Fruit fly (Drosophila melanogaster) whole organism, embryonic: ENCODE data around the gene CG6296.

Source experiments
- Blimp-1 ChIP-seq: fragments of 200-800 bp; sonication (Bioruptor generic); optimal IDR thresholded peaks from 3 replicates; lab custom pipeline; 2018; ENCODE audit warnings: missing biosample characterization, missing genetic modification characterization, mild to moderate bottlenecking, moderate library complexity, missing genetic modification reagents
- CG10267 ChIP-seq: fragments of 200-800 bp; sonication (Bioruptor generic); optimal IDR thresholded peaks from 2 replicates; lab custom pipeline; 2018; ENCODE audit warnings: missing biosample characterization, mild to moderate bottlenecking, missing genetic modification characterization, moderate library complexity
- CG10654 ChIP-seq: fragments of 200-800 bp; sonication (Bioruptor generic); optimal IDR thresholded peaks from 2 replicates; lab custom pipeline; 2016; ENCODE audit warnings: missing biosample characterization, missing genetic modification characterization
- CG11093 ChIP-seq: fragments of 200-800 bp; sonication (Bioruptor generic); IDR thresholded peaks from 3 replicates; pipeline ENCODE4 v1.3.6; 2022; ENCODE audit warnings: missing biosample characterization, missing genetic modification characterization
- CG12236 ChIP-seq: fragments of 200-800 bp; sonication (Bioruptor generic); optimal IDR thresholded peaks from 2 replicates; lab custom pipeline; 2016; ENCODE audit warnings: missing biosample characterization, missing genetic modification characterization
- CG12744 ChIP-seq: fragments of 200-800 bp; sonication (Bioruptor generic); optimal IDR thresholded peaks from 2 replicates; lab custom pipeline; 2016; ENCODE audit warnings: missing biosample characterization, missing genetic modification characterization
- CG13296 ChIP-seq: fragments of 200-800 bp; sonication (Bioruptor generic); optimal IDR thresholded peaks from 3 replicates; lab custom pipeline; 2018; ENCODE audit warnings: missing biosample characterization, mild to moderate bottlenecking, missing genetic modification characterization
- CG13424 ChIP-seq: fragments of 200-800 bp; sonication (Bioruptor generic); optimal IDR thresholded peaks from 2 replicates; lab custom pipeline; 2019; ENCODE audit warnings: missing biosample characterization, mild to moderate bottlenecking, missing genetic modification characterization, moderate library complexity
- CG15073 ChIP-seq: fragments of 200-800 bp; sonication (Bioruptor generic); optimal IDR thresholded peaks from 2 replicates; lab custom pipeline; 2016; ENCODE audit warnings: missing biosample characterization, missing genetic modification characterization
- CG16779 ChIP-seq: fragments of 200-800 bp; sonication (Bioruptor generic); IDR thresholded peaks from 2 replicates; pipeline ENCODE4 v1.3.6; 2022; ENCODE audit warnings: missing biosample characterization, missing genetic modification characterization
- CG17359 ChIP-seq: fragments of 200-800 bp; sonication (Bioruptor generic); optimal IDR thresholded peaks from 3 replicates; lab custom pipeline; 2018; ENCODE audit warnings: missing biosample characterization, mild to moderate bottlenecking, missing genetic modification characterization, moderate library complexity
- CG17361 ChIP-seq: fragments of 200-800 bp; sonication (Bioruptor generic); IDR thresholded peaks from 3 replicates; pipeline ENCODE4 v1.3.6; 2022; ENCODE audit warnings: missing biosample characterization, missing genetic modification characterization
- CG3065 ChIP-seq: fragments of 200-800 bp; sonication (Bioruptor generic); optimal IDR thresholded peaks from 2 replicates; lab custom pipeline; 2016; ENCODE audit warnings: missing biosample characterization, missing genetic modification characterization
- CG31365 ChIP-seq: fragments of 200-800 bp; sonication (Bioruptor generic); optimal IDR thresholded peaks from 2 replicates; lab custom pipeline; 2018; ENCODE audit warnings: missing biosample characterization, mild to moderate bottlenecking, missing genetic modification characterization
- CG32767 ChIP-seq: fragments of 200-800 bp; sonication (Bioruptor generic); IDR thresholded peaks from 2 replicates; pipeline ENCODE4 v1.3.6; 2022; ENCODE audit warnings: missing biosample characterization, missing genetic modification characterization
- CG32772 ChIP-seq: fragments of 200-800 bp; sonication (Bioruptor generic); IDR thresholded peaks from 2 replicates; pipeline ENCODE4 v1.3.6; 2022; ENCODE audit warnings: missing biosample characterization, missing genetic modification characterization
- CG3281 ChIP-seq: fragments of 200-800 bp; sonication (Bioruptor generic); optimal IDR thresholded peaks from 3 replicates; lab custom pipeline; 2017; ENCODE audit warnings: missing biosample characterization, mild to moderate bottlenecking, missing genetic modification characterization
- CG33557 ChIP-seq: fragments of 200-800 bp; sonication (Bioruptor generic); optimal IDR thresholded peaks from 2 replicates; lab custom pipeline; 2019; ENCODE audit warnings: missing biosample characterization, mild to moderate bottlenecking, missing genetic modification characterization, moderate library complexity
- CG34422 ChIP-seq: fragments of 200-800 bp; sonication (Bioruptor generic); IDR thresholded peaks from 3 replicates; pipeline ENCODE4 v1.3.6; 2022; ENCODE audit warnings: missing biosample characterization, missing genetic modification characterization
- CG3726 ChIP-seq: fragments of 200-800 bp; sonication (Bioruptor generic); IDR thresholded peaks from 3 replicates; pipeline ENCODE4, ENCODE4 v1.3.6; 2022; ENCODE audit warnings: missing biosample characterization, missing genetic modification characterization
- CG3838 ChIP-seq: fragments of 200-800 bp; sonication (Bioruptor generic); optimal IDR thresholded peaks from 3 replicates; lab custom pipeline; 2016; ENCODE audit warnings: missing biosample characterization, missing genetic modification characterization
- CG4820 ChIP-seq: fragments of 200-800 bp; sonication (Bioruptor generic); optimal IDR thresholded peaks from 3 replicates; lab custom pipeline; 2016; ENCODE audit warnings: missing biosample characterization, missing genetic modification characterization
- CG6254 ChIP-seq: fragments of 200-800 bp; sonication (Bioruptor generic); optimal IDR thresholded peaks from 3 replicates; lab custom pipeline; 2017; ENCODE audit warnings: mild to moderate bottlenecking, missing biosample characterization, missing genetic modification reagents, missing genetic modification characterization
- CG7372 ChIP-seq: fragments of 200-800 bp; sonication (Bioruptor generic); IDR thresholded peaks from 2 replicates; pipeline ENCODE4 v1.3.6; 2022; ENCODE audit warnings: missing biosample characterization, missing genetic modification characterization
- CG7786 ChIP-seq: fragments of 200-800 bp; sonication (Bioruptor generic); optimal IDR thresholded peaks from 2 replicates; lab custom pipeline; 2016; ENCODE audit warnings: missing biosample characterization, missing genetic modification characterization
- Fer3 ChIP-seq: fragments of 200-800 bp; sonication (Bioruptor generic); optimal IDR thresholded peaks from 2 replicates; lab custom pipeline; 2018; ENCODE audit warnings: missing biosample characterization, mild to moderate bottlenecking, missing genetic modification characterization, moderate library complexity
- Gsc ChIP-seq: fragments of 200-800 bp; sonication (Bioruptor generic); IDR thresholded peaks from 2 replicates; pipeline ENCODE4 v1.3.6; 2022; ENCODE audit warnings: missing biosample characterization, missing genetic modification characterization
- HLHmδ ChIP-seq: fragments of 200-800 bp; sonication (Bioruptor generic); optimal IDR thresholded peaks from 2 replicates; lab custom pipeline; 2018; ENCODE audit warnings: missing biosample characterization, mild to moderate bottlenecking, missing genetic modification characterization, moderate library complexity
- Lhr ChIP-seq: fragments of 200-800 bp; sonication (Bioruptor generic); optimal IDR thresholded peaks from 3 replicates; lab custom pipeline; 2017; ENCODE audit warnings: mild to moderate bottlenecking, missing biosample characterization, missing genetic modification reagents, missing genetic modification characterization
- Mrtf ChIP-seq: fragments of 200-800 bp; sonication (Bioruptor generic); IDR thresholded peaks from 3 replicates; pipeline ENCODE4 v1.3.6; 2022; ENCODE audit warnings: missing biosample characterization, missing genetic modification characterization
- NC2β ChIP-seq: fragments of 200-800 bp; sonication (Bioruptor generic); optimal IDR thresholded peaks from 2 replicates; lab custom pipeline; 2016; ENCODE audit warnings: missing biosample characterization, missing genetic modification characterization
- Nf-YC ChIP-seq: fragments of 200-800 bp; optimal IDR thresholded peaks from 3 replicates; lab custom pipeline; 2019; ENCODE audit warnings: missing biosample characterization, mild to moderate bottlenecking, missing genetic modification characterization, moderate library complexity
- Optix ChIP-seq: fragments of 200-800 bp; sonication (Bioruptor generic); IDR thresholded peaks from 3 replicates; pipeline ENCODE4 v1.3.6; 2022; ENCODE audit warnings: missing biosample characterization, missing genetic modification characterization
- Poxn ChIP-seq: fragments of 200-800 bp; sonication (Bioruptor generic); IDR thresholded peaks from 2 replicates; pipeline ENCODE4 v1.3.6; 2022; ENCODE audit warnings: missing biosample characterization, missing genetic modification characterization
- Sox100B ChIP-seq: fragments of 200-800 bp; sonication (Bioruptor generic); optimal IDR thresholded peaks from 3 replicates; lab custom pipeline; 2018; ENCODE audit warnings: missing biosample characterization, mild to moderate bottlenecking, missing genetic modification characterization
- Stat92E ChIP-seq, 3 experiments: fragments of >200 bp in 2 of 3; fragments of 200-800 bp in 1 of 3; sonication (Bioruptor generic) in 1 of 3; optimal IDR thresholded peaks; 2 replicates each; lab custom pipeline; 2017 to 2019; ENCODE audit warnings: missing biosample characterization in 3 of 3, missing genetic modification characterization in 3 of 3, mild to moderate bottlenecking in 1 of 3, moderate library complexity in 1 of 3
- Xbp1 ChIP-seq: fragments of 200-800 bp; sonication (Bioruptor generic); optimal IDR thresholded peaks from 3 replicates; lab custom pipeline; 2016; ENCODE audit warnings: missing biosample characterization, mild to moderate bottlenecking, missing genetic modification characterization
- dimm ChIP-seq: fragments of 200-800 bp; sonication (Bioruptor generic); IDR thresholded peaks from 2 replicates; pipeline ENCODE4 v1.3.6; 2022; ENCODE audit warnings: missing biosample characterization, missing genetic modification characterization
- dm ChIP-seq: fragments of 200-800 bp; sonication (Bioruptor generic); optimal IDR thresholded peaks from 3 replicates; lab custom pipeline; 2016; ENCODE audit warnings: missing biosample characterization, missing genetic modification characterization
- grn ChIP-seq: fragments of 200-800 bp; sonication (Bioruptor generic); optimal IDR thresholded peaks from 3 replicates; lab custom pipeline; 2017; ENCODE audit warnings: missing biosample characterization, missing genetic modification characterization
- lov ChIP-seq, 2 experiments: fragments of 200-800 bp in 1 of 2; fragments of >200 bp in 1 of 2; sonication (Bioruptor generic) in 1 of 2; IDR thresholded peaks in 1 of 2; optimal IDR thresholded peaks in 1 of 2; 2 replicates in 1 of 2; 3 replicates in 1 of 2; pipeline versions ENCODE4 v1.3.6 to Lab custom; 2017 to 2022; ENCODE audit warnings: missing biosample characterization in 1 of 2, missing genetic modification characterization in 1 of 2
- rib ChIP-seq: fragments of 200-800 bp; sonication (Bioruptor generic); IDR thresholded peaks from 2 replicates; pipeline ENCODE4 v1.3.6; 2022; ENCODE audit warnings: missing biosample characterization, missing genetic modification characterization
- sens ChIP-seq: fragments of 200-800 bp; sonication (Bioruptor generic); peaks from one replicate; lab custom pipeline; 2016; ENCODE audit warnings: missing biosample characterization, missing genetic modification characterization
- sob ChIP-seq: fragments of 200-800 bp; sonication (Bioruptor generic); IDR thresholded peaks from 2 replicates; pipeline ENCODE4 v1.3.6; 2022; ENCODE audit warnings: missing biosample characterization, missing genetic modification characterization
- sqz ChIP-seq: fragments of 200-800 bp; sonication (Bioruptor generic); optimal IDR thresholded peaks from 3 replicates; lab custom pipeline; 2018; ENCODE audit warnings: missing biosample characterization, mild to moderate bottlenecking, missing genetic modification characterization
- tin ChIP-seq: fragments of 200-800 bp; sonication (Bioruptor generic); optimal IDR thresholded peaks from 3 replicates; lab custom pipeline; 2016; ENCODE audit warnings: missing biosample characterization, missing genetic modification characterization
- tna ChIP-seq: fragments of 200-800 bp; sonication (Bioruptor generic); IDR thresholded peaks from 2 replicates; pipeline ENCODE4 v1.3.6; 2022; ENCODE audit warnings: missing biosample characterization, missing genetic modification characterization; ENCODE audit not compliant: partially characterized antibody
- ttk ChIP-seq: fragments of 200-800 bp; sonication (Bioruptor generic); IDR thresholded peaks from 2 replicates; pipeline ENCODE4 v2.1.2; 2022; ENCODE audit warnings: missing biosample characterization, missing genetic modification characterization
- zfh2 ChIP-seq: fragments of 200-800 bp; sonication (Bioruptor generic); optimal IDR thresholded peaks from 2 replicates; lab custom pipeline; 2016; ENCODE audit warnings: missing biosample characterization, missing genetic modification characterization

Gene CG6296

DNA sequence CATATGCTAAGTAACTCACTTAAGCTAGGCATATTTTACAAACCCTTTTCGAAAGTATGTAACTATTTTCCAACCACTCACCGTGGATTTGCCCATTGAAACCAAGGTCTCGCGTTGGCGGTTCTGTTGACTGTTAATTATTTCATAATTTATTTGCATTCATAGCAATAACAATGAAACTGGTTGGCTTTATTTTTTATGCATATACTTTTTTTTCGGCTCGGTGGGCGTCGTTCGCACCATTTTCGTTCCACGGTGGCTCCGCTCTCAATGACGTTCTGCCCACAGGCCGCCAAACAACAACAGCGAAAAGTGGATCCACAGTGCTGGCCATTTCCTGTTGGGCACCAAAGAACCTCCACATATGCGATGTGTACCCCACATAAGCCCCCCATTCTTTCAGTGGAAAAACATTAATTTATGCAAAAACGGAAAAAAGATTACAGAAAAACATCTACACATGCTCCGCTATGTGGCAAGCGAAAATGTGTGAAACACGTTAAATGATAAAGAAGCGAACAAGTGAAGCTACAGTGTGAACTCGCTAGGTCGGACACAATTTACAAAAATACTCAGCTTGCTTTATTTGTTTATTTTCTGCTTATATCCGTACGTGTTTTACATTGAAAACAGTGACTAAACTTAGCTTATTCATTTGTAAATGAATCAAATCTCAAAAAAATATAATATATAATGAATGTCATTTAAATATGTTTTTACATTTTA is 37.5 kb downstream of the CG6296 start (continued):
- TF ChIP-seq Gsc (GFP tag; lab: Robert Waterston, UW) (no peak), Xbp1 (peak; percentile 18), grn (GFP tag; lab: Kevin White, UChicago) (no peak), lov (optimal IDR thresholded peaks at IDR 0.05; lab: Kevin White, UChicago) (no peak), lov (GFP tag; IDR thresholded peaks at IDR 0.05; lab: Robert Waterston, UW) (0 out of 3 replicates have a peak, but pooled peaks have one; percentile 12), CG15073 (GFP tag; lab: Kevin White, UChicago) (no peak), CG7786 (GFP tag; lab: Kevin White, UChicago) (peak; percentile 13), CG32772 (no peak), CG6254 (GFP tag; lab: Kevin White, UChicago) (no peak), CG13424 (tag; lab: Kevin White, UChicago) (peak; percentile 52), Stat92E (GFP tag; optimal IDR thresholded peaks at IDR 0.05; lab: Kevin White, UChicago) (no peak), Blimp-1 (no peak), CG12236 (GFP tag; lab: Kevin White, UChicago) (no peak), CG3065 (no peak), Fer3 (tag; lab: Kevin White, UChicago) (no peak), CG34422 (GFP tag; lab: Robert Waterston, UW) (peak; percentile 46; the same call in 1 of the 3 replicates), CG3281 (GFP tag; lab: Kevin White, UChicago) (no peak), Sox100B (GFP tag; lab: Kevin White, UChicago) (no peak), sqz (GFP tag; lab: Kevin White, UChicago) (no peak), Optix (no peak), CG3838 (GFP tag; lab: Kevin White, UChicago) (no peak), CG12744 (GFP tag; lab: Kevin White, UChicago) (no peak), CG33557 (GFP tag; lab: Kevin White, UChicago) (no peak), CG17361 (GFP tag; lab: Robert Waterston, UW) (0 out of 3 replicates have a peak, but pooled peaks have one; percentile 10), HLHmδ (GFP tag; lab: Kevin White, UChicago) (no peak), CG10654 (GFP tag; lab: Kevin White, UChicago) (no peak), CG16779 (GFP tag; lab: Robert Waterston, UW) (no peak), ttk (GFP tag; lab: Robert Waterston, UW) (0 out of 2 replicates have a peak, but pooled peaks have one; percentile 30), Poxn (GFP tag; lab: Robert Waterston, UW) (no peak), zfh2 (GFP tag; lab: Kevin White, UChicago) (no peak), CG17359 (tag; lab: Kevin White, UChicago) (no peak), CG31365 (no peak), CG7372 (no peak), CG32767 (GFP tag; lab: Robert Waterston, UW) (0 out of 2 replicates have a peak, but pooled peaks have one; percentile 32), sens (GFP tag; lab: Kevin White, UChicago) (peak; percentile 79), Lhr (GFP tag; lab: Kevin White, UChicago) (no peak), rib (GFP tag; lab: Robert Waterston, UW) (no peak), Nf-YC (tag; lab: Kevin White, UChicago) (peak; percentile 31), CG13296 (GFP tag; lab: Kevin White, UChicago) (peak; percentile 32), tna (no peak), Mrtf (GFP tag; lab: Robert Waterston, UW) (no peak), sob (peak; percentile 25; the same call in 1 of the 2 replicates), dm (GFP tag; lab: Kevin White, UChicago) (no peak), CG3726 (GFP tag; lab: Robert Waterston, UW) (0 out of 3 replicates have a peak, but pooled peaks have one; percentile 24), tin (no peak), NC2β (no peak), dimm (GFP tag; lab: Robert Waterston, UW) (no peak), CG10267 (tag; lab: Kevin White, UChicago) (no peak), CG4820 (GFP tag; lab: Kevin White, UChicago) (no peak), CG11093 (no peak)
